Worm (Caenorhabditis elegans): ENCODE data around the gene C40C9.4.
A peak's percentile ranks its signal among the peaks of the same experiment; 100 is the strongest.

The C40C9.4 gene

ce11 chrX:13650799-13651198, at the start of gene C40C9.4:
TSS of gene C40C9.4 (plus strand) at chrX:13651099.
- TF ChIP-seq unc-120 (tag; optimal IDR thresholded peaks at IDR 0.05; ENCODE audit: poor library complexity, severe bottlenecking) (no peak), tbx-8 (GFP tag; optimal IDR thresholded peaks at IDR 0.05) (no peak), bed-3 (GFP tag; optimal IDR thresholded peaks at IDR 0.05) (no peak), zip-8 (tag; optimal IDR thresholded peaks at IDR 0.05) (no peak), nhr-237 (tag; optimal IDR thresholded peaks at IDR 0.05) (no peak), ces-1 (GFP tag; optimal IDR thresholded peaks at IDR 0.05) (no peak), nhr-76 (tag; optimal IDR thresholded peaks at IDR 0.05) (no peak), nhr-28 (tag; optimal IDR thresholded peaks at IDR 0.05) (no peak), mep-1 (tag; optimal IDR thresholded peaks at IDR 0.05) (no peak)

ce11 chrX:13603826-13604225, 47.1 kb upstream of the C40C9.4 start, which contains the start of gene F54B11.8:
TSS of gene F54B11.8 (minus strand) at chrX:13603926.
- TF ChIP-seq snpc-4 (tag; optimal IDR thresholded peaks at IDR 0.05) (no peak), ceh-39 (tag; optimal IDR thresholded peaks at IDR 0.05) (no peak), cnd-1 (tag; optimal IDR thresholded peaks at IDR 0.05) (no peak), ceh-83 (GFP tag; optimal IDR thresholded peaks at IDR 0.05) (no peak)

- TF ChIP-seq sem-2 (GFP tag; optimal IDR thresholded peaks at IDR 0.05) (no peak), hlh-1 (tag; optimal IDR thresholded peaks at IDR 0.05) (peak; percentile 27)
Observed at ce11 chrX:13604946-13605617, 45.8 kb upstream of the C40C9.4 start, which contains the start of gene F54B11.9. TSS of gene F54B11.9 (plus strand) at chrX:13605567.

ce11 chrX:13605854-13606253, 45.0 kb upstream of the C40C9.4 start:
- no peak for TF ChIP-seq drap-1 (GFP tag; optimal IDR thresholded peaks at IDR 0.05)
- no peak for TF ChIP-seq ceh-83 (GFP tag; optimal IDR thresholded peaks at IDR 0.05)
- no peak for TF ChIP-seq nhr-12 (tag; optimal IDR thresholded peaks at IDR 0.05)
- no peak for TF ChIP-seq ztf-11 (tag; optimal IDR thresholded peaks at IDR 0.05)
- no peak for TF ChIP-seq nhr-237 (tag; optimal IDR thresholded peaks at IDR 0.05)

- TF ChIP-seq ces-1 (GFP tag; optimal IDR thresholded peaks at IDR 0.05) (peak; percentile 48), lin-32 (GFP tag; optimal IDR thresholded peaks at IDR 0.05) (no peak)
Observed at ce11 chrX:13610040-13610439, 40.9 kb upstream of the C40C9.4 start.

- TF ChIP-seq ces-1 (GFP tag; optimal IDR thresholded peaks at IDR 0.05): peak; percentile 35
- TF ChIP-seq pha-4 (tag; optimal IDR thresholded peaks at IDR 0.05): no peak
Observed at ce11 chrX:13615181-13615580, 35.7 kb upstream of the C40C9.4 start.

ce11 chrX:13618574-13618973, 32.3 kb upstream of the C40C9.4 start, which contains the start of gene nlp-53:
TSS of gene nlp-53 (plus strand) at chrX:13618874.
- TF ChIP-seq lin-32 (GFP tag; optimal IDR thresholded peaks at IDR 0.05) (no peak), nhr-2 (tag; optimal IDR thresholded peaks at IDR 0.05) (no peak), elt-3 (tag; optimal IDR thresholded peaks at IDR 0.05) (no peak), sem-2 (GFP tag; optimal IDR thresholded peaks at IDR 0.05) (no peak), lin-13 (tag; optimal IDR thresholded peaks at IDR 0.05) (no peak), ham-2 (GFP tag; optimal IDR thresholded peaks at IDR 0.05) (no peak), lsy-2 (tag; optimal IDR thresholded peaks at IDR 0.05) (no peak), snpc-4 (tag; optimal IDR thresholded peaks at IDR 0.05) (no peak), nhr-237 (tag; optimal IDR thresholded peaks at IDR 0.05) (no peak), blmp-1 (tag; optimal IDR thresholded peaks at IDR 0.05) (no peak), nhr-12 (tag; optimal IDR thresholded peaks at IDR 0.05) (no peak), tbx-8 (GFP tag; optimal IDR thresholded peaks at IDR 0.05) (no peak), sptf-1 (tag; optimal IDR thresholded peaks at IDR 0.05) (no peak), ces-1 (GFP tag; optimal IDR thresholded peaks at IDR 0.05) (no peak), M03D4.4 (tag; optimal IDR thresholded peaks at IDR 0.05) (no peak), unc-39 (tag; optimal IDR thresholded peaks at IDR 0.05) (no peak), zip-8 (tag; optimal IDR thresholded peaks at IDR 0.05) (no peak), mls-2 (tag; optimal IDR thresholded peaks at IDR 0.05) (no peak), nhr-76 (tag; optimal IDR thresholded peaks at IDR 0.05) (no peak), mab-5 (tag; optimal IDR thresholded peaks at IDR 0.05) (no peak)

Data from whole organism, mixed stage, embryonic.